Worm (Caenorhabditis elegans) whole organism, L2 larva: ENCODE measurements around the gene C18H7.4.

Source experiments
- C34F6.9 ChIP-seq: fragments of 150-350 bp; optimal IDR thresholded peaks from 2 replicates; lab custom pipeline; 2014; ENCODE audit warnings: missing biosample characterization, missing genetic modification characterization
- F13H6.1 ChIP-seq: sonication (generic microtip); optimal IDR thresholded peaks from 2 replicates; lab custom pipeline; 2016; ENCODE audit warnings: missing genetic modification characterization, missing compliant biosample characterization
- R02D3.7 ChIP-seq: fragments of 150-350 bp; optimal IDR thresholded peaks from 2 replicates; lab custom pipeline; 2014; ENCODE audit warnings: missing biosample characterization, missing genetic modification characterization
- ZK546.5 ChIP-seq: sonication (generic microtip); optimal IDR thresholded peaks from 2 replicates; lab custom pipeline; 2017; ENCODE audit warnings: missing biosample characterization, missing genetic modification characterization
- alr-1 ChIP-seq: fragments of 150-350 bp; optimal IDR thresholded peaks from 2 replicates; lab custom pipeline; 2014; ENCODE audit warnings: missing biosample characterization, missing genetic modification characterization
- aly-2 ChIP-seq: fragments of 150-350 bp; optimal IDR thresholded peaks from 2 replicates; lab custom pipeline; 2014; ENCODE audit warnings: missing biosample characterization, missing genetic modification characterization
- ama-1 ChIP-seq: fragments of 150-350 bp; optimal IDR thresholded peaks from 2 replicates; lab custom pipeline; 2018; ENCODE audit warnings: inconsistent platforms
- blmp-1 ChIP-seq: sonication (generic microtip); optimal IDR thresholded peaks from 2 replicates; lab custom pipeline; 2017; ENCODE audit warnings: missing genetic modification characterization, mild to moderate bottlenecking, missing compliant biosample characterization, antibody characterized with exemption, moderate library complexity; ENCODE audit not compliant: insufficient read depth
- ceh-16 ChIP-seq: fragments of 150-350 bp; optimal IDR thresholded peaks from 2 replicates; lab custom pipeline; 2014; ENCODE audit warnings: missing biosample characterization, missing genetic modification characterization
- ceh-82 ChIP-seq: fragments of 150-350 bp; optimal IDR thresholded peaks from 2 replicates; lab custom pipeline; 2014; ENCODE audit warnings: missing biosample characterization, missing genetic modification characterization
- dmd-4 ChIP-seq: sonication (generic microtip); optimal IDR thresholded peaks from 2 replicates; lab custom pipeline; 2017; ENCODE audit warnings: missing biosample characterization, missing genetic modification characterization
- egl-27 ChIP-seq: sonication (generic microtip); optimal IDR thresholded peaks from 3 replicates; lab custom pipeline; 2017; ENCODE audit warnings: missing biosample characterization, missing genetic modification reagents, missing genetic modification characterization
- elt-1 ChIP-seq: fragments of 150-350 bp; optimal IDR thresholded peaks from 2 replicates; lab custom pipeline; 2014; ENCODE audit warnings: missing biosample characterization, missing genetic modification characterization
- elt-3 ChIP-seq: sonication (generic microtip); optimal IDR thresholded peaks from 2 replicates; lab custom pipeline; 2017; ENCODE audit warnings: missing biosample characterization, missing genetic modification characterization
- fos-1 ChIP-seq: fragments of 150-350 bp; optimal IDR thresholded peaks from 2 replicates; lab custom pipeline; 2014; ENCODE audit warnings: missing biosample characterization, missing genetic modification characterization
- gmeb-1 ChIP-seq: fragments of 150-350 bp; optimal IDR thresholded peaks from 2 replicates; lab custom pipeline; 2014; ENCODE audit warnings: missing biosample characterization, missing genetic modification characterization
- lin-11 ChIP-seq: fragments of 150-350 bp; sonication (generic microtip); optimal IDR thresholded peaks from 2 replicates; lab custom pipeline; 2014; ENCODE audit warnings: missing biosample characterization, missing genetic modification characterization, inconsistent platforms, mixed read lengths
- lsy-2 ChIP-seq, 2 experiments: fragments of 150-350 bp in 1 of 2; sonication (generic microtip) in 1 of 2; optimal IDR thresholded peaks; 2 replicates each; lab custom pipeline; 2014 to 2017; ENCODE audit warnings: missing biosample characterization in 2 of 2, missing genetic modification characterization in 2 of 2
- mab-5 ChIP-seq: fragments of 150-350 bp; optimal IDR thresholded peaks from 2 replicates; lab custom pipeline; 2014; ENCODE audit warnings: missing biosample characterization, missing genetic modification characterization
- mdl-1 ChIP-seq, 2 experiments: fragments of 150-350 bp in 1 of 2; sonication (generic microtip) in 1 of 2; optimal IDR thresholded peaks; 2 replicates each; lab custom pipeline; 2017; ENCODE audit warnings: missing biosample characterization in 2 of 2, missing genetic modification characterization in 2 of 2
- nhr-10 ChIP-seq: sonication (generic microtip); optimal IDR thresholded peaks from 2 replicates; lab custom pipeline; 2017; ENCODE audit warnings: missing biosample characterization, missing genetic modification characterization
- nhr-11 ChIP-seq: fragments of 150-350 bp; optimal IDR thresholded peaks from 2 replicates; lab custom pipeline; 2014; ENCODE audit warnings: missing biosample characterization, missing genetic modification characterization
- nhr-129 ChIP-seq: fragments of 150-350 bp; optimal IDR thresholded peaks from 2 replicates; lab custom pipeline; 2014; ENCODE audit warnings: missing biosample characterization, missing genetic modification characterization
- nhr-21 ChIP-seq: fragments of 150-350 bp; optimal IDR thresholded peaks from 2 replicates; lab custom pipeline; 2014; ENCODE audit warnings: missing biosample characterization, missing genetic modification characterization
- nhr-237 ChIP-seq: fragments of 150-350 bp; optimal IDR thresholded peaks from 2 replicates; lab custom pipeline; 2014; ENCODE audit warnings: missing biosample characterization, missing genetic modification characterization
- nhr-25 ChIP-seq: fragments of 150-350 bp; sonication (generic microtip); optimal IDR thresholded peaks from 3 replicates; lab custom pipeline; 2014; ENCODE audit warnings: missing biosample characterization, missing genetic modification characterization
- nhr-77 ChIP-seq: fragments of 150-350 bp; optimal IDR thresholded peaks from 2 replicates; lab custom pipeline; 2014; ENCODE audit warnings: missing biosample characterization, missing genetic modification characterization
- peb-1 ChIP-seq: fragments of 150-350 bp; optimal IDR thresholded peaks from 2 replicates; lab custom pipeline; 2014; ENCODE audit warnings: missing biosample characterization, missing genetic modification characterization
- sma-3 ChIP-seq: sonication (generic microtip); optimal IDR thresholded peaks from 2 replicates; lab custom pipeline; 2016; ENCODE audit warnings: missing genetic modification reagents, missing genetic modification characterization, missing compliant biosample characterization
- snpc-4 ChIP-seq: fragments of 150-350 bp; optimal IDR thresholded peaks from 2 replicates; lab custom pipeline; 2014; ENCODE audit warnings: missing biosample characterization, missing genetic modification characterization
- unc-55 ChIP-seq: fragments of 150-350 bp; sonication (generic microtip); optimal IDR thresholded peaks from 3 replicates; lab custom pipeline; 2014; ENCODE audit warnings: missing biosample characterization, missing genetic modification reagents, missing genetic modification characterization
- unc-62 ChIP-seq: fragments of 150-350 bp; optimal IDR thresholded peaks from 2 replicates; lab custom pipeline; 2014; ENCODE audit warnings: missing biosample characterization, missing genetic modification reagents, missing genetic modification characterization
- ztf-11 ChIP-seq: sonication (generic microtip); optimal IDR thresholded peaks from 2 replicates; lab custom pipeline; 2017; ENCODE audit warnings: missing biosample characterization, missing genetic modification characterization
- ztf-4 ChIP-seq: fragments of 150-350 bp; optimal IDR thresholded peaks from 2 replicates; lab custom pipeline; 2014; ENCODE audit warnings: missing biosample characterization, missing genetic modification characterization

C18H7.4 gene

ce11 chrIV:558735-559284, 34.3 kb upstream of the C18H7.4 start, which contains the start of gene efn-4:
Gene efn-4, plus strand, starts transcription at chrIV:559234.
- TF ChIP-seq ZK546.5 (no peak), aly-2 (tag; lab: Kevin White, UChicago) (no peak), nhr-25 (tag; lab: Kevin White, UChicago) (no peak), gmeb-1 (no peak), nhr-129 (tag; lab: Kevin White, UChicago) (no peak), nhr-77 (tag; lab: Kevin White, UChicago) (no peak), dmd-4 (tag; lab: Kevin White, UChicago) (no peak), blmp-1 (no peak), R02D3.7 (tag; lab: Kevin White, UChicago) (no peak), alr-1 (tag; lab: Kevin White, UChicago) (no peak)

ce11 chrIV:560314-560713, 32.8 kb upstream of the C18H7.4 start:
- TF ChIP-seq elt-3 (no peak), ama-1 (lab: Kevin White, UChicago) (no peak), unc-55 (GFP tag; lab: Kevin White, UChicago) (no peak), F13H6.1 (tag; lab: Kevin White, UChicago) (no peak), fos-1 (no peak), ZK546.5 (no peak), peb-1 (tag; lab: Kevin White, UChicago) (no peak), ceh-16 (no peak), dmd-4 (tag; lab: Kevin White, UChicago) (no peak), nhr-25 (tag; lab: Kevin White, UChicago) (no peak), mdl-1 (tag; optimal IDR thresholded peaks at IDR 0.05; lab: Kevin White, UChicago) (no peak), sma-3 (GFP tag; lab: Kevin White, UChicago) (no peak), R02D3.7 (tag; lab: Kevin White, UChicago) (no peak)

- TF ChIP-seq R02D3.7 (tag; lab: Kevin White, UChicago) (no peak), F13H6.1 (tag; lab: Kevin White, UChicago) (no peak), mab-5 (tag; lab: Kevin White, UChicago) (no peak), snpc-4 (tag; lab: Kevin White, UChicago) (no peak), nhr-10 (no peak), ztf-4 (tag; lab: Kevin White, UChicago) (no peak), lin-11 (tag; lab: Kevin White, UChicago) (no peak), C34F6.9 (tag; lab: Kevin White, UChicago) (no peak), nhr-21 (tag; lab: Kevin White, UChicago) (no peak), nhr-129 (tag; lab: Kevin White, UChicago) (no peak), ama-1 (lab: Kevin White, UChicago) (no peak), elt-1 (tag; lab: Kevin White, UChicago) (no peak), egl-27 (tag; lab: Kevin White, UChicago) (no peak), mdl-1 (tag; optimal IDR thresholded peaks at IDR 0.05; lab: Kevin White, UChicago) (no peak), nhr-11 (tag; lab: Kevin White, UChicago) (no peak), ztf-11 (tag; lab: Kevin White, UChicago) (no peak), alr-1 (tag; lab: Kevin White, UChicago) (no peak), nhr-237 (tag; lab: Kevin White, UChicago) (no peak), gmeb-1 (no peak), ceh-82 (no peak)
These were observed 32.3 kb upstream of the C18H7.4 start for ce11 chrIV:560780-561179.

- TF ChIP-seq blmp-1 (no peak), gmeb-1 (no peak), unc-62 (GFP tag; lab: Kevin White, UChicago) (no peak), nhr-11 (tag; lab: Kevin White, UChicago) (no peak), lsy-2 (tag; optimal IDR thresholded peaks at IDR 0.05; lab: Kevin White, UChicago) (no peak), nhr-21 (tag; lab: Kevin White, UChicago) (no peak), fos-1 (no peak), nhr-129 (tag; lab: Kevin White, UChicago) (no peak), dmd-4 (tag; lab: Kevin White, UChicago) (no peak), mdl-1 (tag; optimal IDR thresholded peaks at IDR 0.05; lab: Kevin White, UChicago) (no peak), nhr-237 (tag; lab: Kevin White, UChicago) (no peak), unc-55 (GFP tag; lab: Kevin White, UChicago) (no peak), F13H6.1 (tag; lab: Kevin White, UChicago) (no peak)
- TF ChIP-seq, all 48 proteins: peak for 0
These were observed 29.7 kb upstream of the C18H7.4 start for ce11 chrIV:563417-563816.
